Worm (Caenorhabditis elegans) whole organism, midembryonic: ENCODE data around the gene fbxa-50.

Experiments used
- T22C8.4 ChIP-seq: fragments of 200-800 bp; sonication (Bioruptor generic); IDR thresholded peaks from 2 replicates; pipeline ENCODE4 v1.3.6; 2022; ENCODE audit warnings: missing genetic modification characterization, missing compliant biosample characterization
- cog-1 ChIP-seq: sonication (generic microtip); optimal IDR thresholded peaks from 2 replicates; lab custom pipeline; 2016; ENCODE audit warnings: missing genetic modification characterization, missing compliant biosample characterization
- flt-1 ChIP-seq: fragments of 200-800 bp; sonication (Bioruptor generic); IDR thresholded peaks from 2 replicates; pipeline ENCODE4 v1.3.6; 2022; ENCODE audit warnings: missing genetic modification characterization, missing compliant biosample characterization
- med-1 ChIP-seq: sonication (generic microtip); optimal IDR thresholded peaks from 2 replicates; lab custom pipeline; 2017; ENCODE audit warnings: missing genetic modification characterization, mild to moderate bottlenecking, missing compliant biosample characterization, antibody characterized with exemption, missing genetic modification reagents; ENCODE audit not compliant: insufficient read depth
- ref-1 ChIP-seq: fragments of 200-800 bp; sonication (Bioruptor generic); conservative IDR thresholded peaks from 2 replicates; pipeline ENCODE4 v1.3.6; 2022; ENCODE audit warnings: missing genetic modification reagents, missing genetic modification characterization, missing compliant biosample characterization
- tab-1 ChIP-seq: fragments of 200-800 bp; sonication (Bioruptor generic); IDR thresholded peaks from 2 replicates; pipeline ENCODE4 v1.3.6; 2022; ENCODE audit warnings: missing genetic modification characterization, missing compliant biosample characterization
- ztf-23 ChIP-seq: fragments of 200-800 bp; sonication (Bioruptor generic); IDR thresholded peaks from 2 replicates; pipeline ENCODE4 v1.3.6; 2022; ENCODE audit warnings: missing genetic modification reagents, missing genetic modification characterization, missing compliant biosample characterization
- ztf-29 ChIP-seq: fragments of 200-800 bp; sonication (Bioruptor generic); IDR thresholded peaks from 2 replicates; pipeline ENCODE4 v1.3.6; 2022; ENCODE audit warnings: missing genetic modification reagents, missing genetic modification characterization, missing compliant biosample characterization

- TF ChIP-seq T22C8.4 (GFP tag; lab: Robert Waterston, UW) (no peak), ztf-23 (GFP tag; lab: Robert Waterston, UW) (no peak), flt-1 (GFP tag; lab: Robert Waterston, UW) (no peak), ztf-29 (no peak), tab-1 (GFP tag; lab: Robert Waterston, UW) (no peak), ref-1 (GFP tag; lab: Robert Waterston, UW) (no peak), med-1 (GFP tag; lab: Kevin White, UChicago) (no peak), cog-1 (tag; lab: Kevin White, UChicago) (no peak)
Measured at ce11 chrIII:1284584-1285046, 3.7 kb downstream of the fbxa-50 start, which contains the start of gene fbxa-37.
